Worm (Caenorhabditis elegans): ENCODE measurements around the gene srbc-51.

srbc-51 gene

DNA sequence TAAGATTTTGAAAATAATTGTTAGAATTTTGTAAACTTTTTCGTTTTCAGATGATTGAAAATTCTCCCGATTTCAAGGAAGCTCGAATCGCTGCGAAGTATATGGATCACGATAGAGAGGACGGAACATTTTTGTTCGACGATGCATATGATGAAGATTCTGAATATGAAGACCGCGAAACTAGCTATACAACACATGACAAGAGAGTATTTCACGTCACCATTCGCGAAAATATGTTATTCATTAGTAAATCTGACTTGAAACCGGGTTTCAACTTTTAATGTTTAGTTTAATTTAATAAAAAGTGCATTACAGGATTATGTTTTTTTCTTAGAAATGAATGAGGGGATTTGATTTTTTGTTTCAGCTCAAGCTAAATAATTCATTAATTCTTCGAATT is 44.1 kb downstream of the srbc-51 start, which contains the start of gene str-57:
TSS of gene str-57 (plus strand) at position 301 of the 400 bp plus-strand sequence.
- TF ChIP-seq aha-1 (tag) (peak; percentile 18), ceh-82 (tag; optimal IDR thresholded peaks at IDR 0.05) (no peak)

DNA sequence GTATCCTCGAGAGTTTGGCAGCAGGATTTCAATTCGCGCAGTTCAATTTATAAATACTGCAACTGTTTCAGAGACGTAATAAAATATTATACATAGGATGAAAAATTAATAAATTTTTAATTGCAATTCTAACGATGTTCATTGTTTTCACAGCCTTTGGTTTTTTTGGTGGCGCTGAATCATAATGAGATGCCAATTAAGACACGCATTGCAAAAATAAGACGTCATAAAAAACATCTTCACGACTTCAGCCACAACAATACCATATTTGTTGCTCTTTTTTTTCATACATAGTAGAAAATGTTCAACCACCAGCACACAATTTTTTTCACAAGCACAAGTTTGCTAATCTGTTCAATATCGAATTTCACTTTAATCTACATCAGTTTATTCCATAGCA is 46.1 kb downstream of the srbc-51 start, which contains the start of gene str-56:
TSS of gene str-56 (plus strand) at position 301 of the 400 bp plus-strand sequence.
- TF ChIP-seq nhr-42 (GFP tag; IDR thresholded peaks at IDR 0.05): no peak
- no peak for TF ChIP-seq tra-1 (GFP tag; IDR thresholded peaks at IDR 0.05)
- TF ChIP-seq dve-1 (tag; optimal IDR thresholded peaks at IDR 0.05; ENCODE audit: insufficient read depth): no peak
- no peak for TF ChIP-seq F44E2.7 (GFP tag; IDR thresholded peaks at IDR 0.05)
- no peak for TF ChIP-seq daf-19 (GFP tag; conservative IDR thresholded peaks at IDR 0.05)
- TF ChIP-seq hmg-1.1 (GFP tag; IDR thresholded peaks at IDR 0.05): no peak
- no peak for TF ChIP-seq lin-39 (tag; optimal IDR thresholded peaks at IDR 0.05)
- no peak for TF ChIP-seq rbr-2 (tag; optimal IDR thresholded peaks at IDR 0.05)
- no peak for TF ChIP-seq snpc-1.2 (GFP tag; IDR thresholded peaks at IDR 0.05)

DNA sequence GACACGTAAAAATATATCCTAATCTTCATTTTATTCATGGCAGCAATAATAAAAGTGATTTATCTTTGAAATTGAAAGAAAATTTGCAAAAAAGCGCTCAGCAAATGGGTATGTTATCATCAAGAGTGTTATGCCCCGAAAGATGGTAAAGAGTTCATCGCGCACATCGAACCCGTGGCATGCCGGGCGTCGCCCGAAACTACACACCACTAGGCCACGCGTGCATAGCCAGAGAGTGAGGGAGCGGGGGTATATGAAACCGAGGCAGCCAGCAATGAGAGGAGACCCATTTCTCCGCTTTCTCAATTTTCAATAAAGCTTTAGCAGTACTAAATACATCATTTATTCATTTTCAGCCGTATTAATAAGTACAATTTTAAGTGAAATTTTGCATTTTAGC is 47.6 kb downstream of the srbc-51 start:
- TF ChIP-seq Y75B8A.6 (GFP tag; IDR thresholded peaks at IDR 0.05) (peak; percentile 97), pha-4 (GFP tag; IDR thresholded peaks at IDR 0.05) (peak; percentile 97), pha-4 (tag; optimal IDR thresholded peaks at IDR 0.05) (no peak), madf-5 (GFP tag; IDR thresholded peaks at IDR 0.05) (peak; percentile 97 to 99), daf-8 (GFP tag; IDR thresholded peaks at IDR 0.05) (peak; percentile 94), snpc-1.2 (GFP tag; IDR thresholded peaks at IDR 0.05) (peak; percentile 92), ceh-62 (tag; optimal IDR thresholded peaks at IDR 0.05) (no peak), php-3 (GFP tag; IDR thresholded peaks at IDR 0.05) (peak; percentile 91), mdt-29 (GFP tag; IDR thresholded peaks at IDR 0.05) (peak; percentile 88), nhr-42 (GFP tag; IDR thresholded peaks at IDR 0.05) (peak; percentile 95), Y5F2A.4 (GFP tag; optimal IDR thresholded peaks at IDR 0.05) (peak; percentile 93), lsy-2 (tag; optimal IDR thresholded peaks at IDR 0.05) (peak in 1 of 2 experiments; percentile 42), zfp-2 (tag; optimal IDR thresholded peaks at IDR 0.05) (peak; percentile 71), zip-11 (GFP tag; IDR thresholded peaks at IDR 0.05) (peak; percentile 85), mxl-3 (GFP tag; optimal IDR thresholded peaks at IDR 0.05) (peak; percentile 89), arid-1 (GFP tag; conservative IDR thresholded peaks at IDR 0.05) (peak; percentile 97), ceh-32 (tag; optimal IDR thresholded peaks at IDR 0.05; ENCODE audit: poor library complexity) (peak; percentile 72), zip-2 (tag; optimal IDR thresholded peaks at IDR 0.05) (peak; percentile 41), ceh-20 (GFP tag; IDR thresholded peaks at IDR 0.05) (peak; percentile 69), lin-38 (GFP tag; IDR thresholded peaks at IDR 0.05) (peak; percentile 90), egl-27 (tag; optimal IDR thresholded peaks at IDR 0.05) (no peak), jun-1 (tag; optimal IDR thresholded peaks at IDR 0.05) (peak; percentile 78), snpc-4 (tag; optimal IDR thresholded peaks at IDR 0.05) (peak; percentile 10), dmd-8 (GFP tag; IDR thresholded peaks at IDR 0.05) (peak; percentile 99), hlh-11 (tag; optimal IDR thresholded peaks at IDR 0.05) (no peak), lin-13 (GFP tag; optimal IDR thresholded peaks at IDR 0.05) (peak; percentile 47), vab-7 (GFP tag; IDR thresholded peaks at IDR 0.05) (peak; percentile 99), egl-43 (GFP tag; IDR thresholded peaks at IDR 0.05) (peak; percentile 99), nhr-6 (tag; optimal IDR thresholded peaks at IDR 0.05) (peak; percentile 14), nhr-11 (tag; optimal IDR thresholded peaks at IDR 0.05) (peak; percentile 54), fkh-10 (GFP tag; optimal IDR thresholded peaks at IDR 0.05) (no peak), spr-1 (tag; optimal IDR thresholded peaks at IDR 0.05) (peak; percentile 93), pqm-1 (tag; optimal IDR thresholded peaks at IDR 0.05) (no peak), ces-1 (GFP tag; optimal IDR thresholded peaks at IDR 0.05) (peak; percentile 26), madf-9 (GFP tag; conservative IDR thresholded peaks at IDR 0.05) (peak; percentile 93), hif-1 (tag; optimal IDR thresholded peaks at IDR 0.05) (peak; percentile 64 to 80), set-16 (GFP tag; IDR thresholded peaks at IDR 0.05) (no peak; the same call in 1 of the 2 replicates), ZK337.2 (GFP tag; IDR thresholded peaks at IDR 0.05) (peak; percentile 93), nhr-102 (tag; optimal IDR thresholded peaks at IDR 0.05) (no peak)

Measured in whole organism, L4 larva.